Fruit fly (Drosophila melanogaster): ENCODE measurements around the gene CG45488.
"Not testable (repeated sequence)": the region's sequence is repeated elsewhere in the genome, so short reads cannot be mapped to it uniquely, and the experiment has no call there.

Gene CG45488

DNA sequence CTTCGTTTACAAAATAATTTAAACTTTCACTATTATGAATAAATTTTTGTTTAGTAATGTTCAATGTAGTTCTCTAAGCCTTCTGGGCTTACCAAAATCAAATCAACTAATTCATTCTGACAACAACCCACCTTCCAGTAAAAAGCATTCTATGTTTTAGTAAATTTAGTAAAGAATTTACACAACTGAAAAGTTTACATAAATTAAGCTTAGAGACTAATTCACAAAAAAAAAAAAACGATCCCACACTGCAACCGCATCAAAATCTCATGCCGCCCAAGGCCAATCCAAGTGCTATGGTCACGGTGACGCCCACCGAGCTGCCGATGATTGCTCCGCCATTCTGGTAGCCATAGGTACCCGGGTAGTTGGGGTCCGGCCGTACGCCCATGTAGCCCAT lies at the start of gene CG45488:
Gene CG45488 (minus strand): TSS at position 101 of the 400 bp plus-strand sequence.
- not testable (repeated sequence) for TF ChIP-seq pan (optimal IDR thresholded peaks at IDR 0.05); EcR (GFP tag; optimal IDR thresholded peaks at IDR 0.05); usp (GFP tag; optimal IDR thresholded peaks at IDR 0.05)

DNA sequence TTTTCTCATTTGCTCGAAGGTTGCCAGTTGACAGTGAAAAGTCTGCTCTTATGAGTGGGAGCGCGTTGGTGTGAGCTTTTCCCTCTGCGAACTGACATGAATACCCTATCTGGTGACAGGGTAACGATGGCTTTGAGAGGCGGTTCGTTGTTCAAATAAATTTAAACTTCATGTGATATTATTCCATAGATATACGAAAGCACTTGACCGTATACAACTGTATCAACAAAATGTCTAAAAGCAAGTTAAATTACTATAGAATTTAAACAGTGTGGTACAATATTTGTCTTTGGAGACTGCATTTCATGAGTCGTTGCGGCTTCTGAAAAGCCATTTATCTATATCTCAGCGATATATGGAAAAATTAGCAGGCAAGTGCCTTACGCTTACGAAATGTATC lies 44.0 kb upstream of the CG45488 start:
- TF ChIP-seq CG8478 (optimal IDR thresholded peaks at IDR 0.05), result no peak
- TF ChIP-seq pan (optimal IDR thresholded peaks at IDR 0.05), result no peak
- TF ChIP-seq usp (GFP tag; optimal IDR thresholded peaks at IDR 0.05), result no peak
- TF ChIP-seq Dll (optimal IDR thresholded peaks at IDR 0.05), result no peak
- no peak for TF ChIP-seq EcR (GFP tag; optimal IDR thresholded peaks at IDR 0.05)
- TF ChIP-seq psq (optimal IDR thresholded peaks at IDR 0.05), result no peak

DNA sequence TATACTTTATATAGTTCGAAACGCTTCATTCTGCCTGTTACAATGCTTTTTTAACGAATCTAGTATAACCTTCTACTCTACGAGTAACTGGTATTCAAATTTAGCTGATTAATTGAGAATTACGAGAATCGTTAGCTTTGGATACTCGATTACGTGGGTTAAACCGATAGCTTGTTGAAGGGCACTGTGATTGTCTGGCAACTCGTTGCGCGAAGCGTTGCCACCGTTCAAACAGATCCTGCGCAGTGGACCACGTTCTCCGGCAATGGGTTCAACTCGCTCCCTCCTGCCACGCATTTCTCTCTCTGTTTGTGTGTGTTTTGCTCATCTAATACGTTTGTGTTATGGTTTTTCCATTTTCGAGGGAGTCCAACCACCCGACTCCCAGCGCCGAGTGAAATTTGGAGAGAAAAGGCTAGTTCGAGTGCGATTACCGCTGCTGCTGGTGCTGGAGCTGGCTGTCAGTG lies 40.7 kb upstream of the CG45488 start, which contains the start of gene Nep3:
Gene Nep3 (plus strand): TSS at position 417 of the 467 bp plus-strand sequence.
- TF ChIP-seq CG8478 (optimal IDR thresholded peaks at IDR 0.05), result no peak
- TF ChIP-seq pan (optimal IDR thresholded peaks at IDR 0.05), result no peak
- TF ChIP-seq psq (optimal IDR thresholded peaks at IDR 0.05), result no peak
- TF ChIP-seq EcR (GFP tag; optimal IDR thresholded peaks at IDR 0.05), result no peak
- TF ChIP-seq Dll (optimal IDR thresholded peaks at IDR 0.05), result no peak
- no peak for TF ChIP-seq usp (GFP tag; optimal IDR thresholded peaks at IDR 0.05)

DNA sequence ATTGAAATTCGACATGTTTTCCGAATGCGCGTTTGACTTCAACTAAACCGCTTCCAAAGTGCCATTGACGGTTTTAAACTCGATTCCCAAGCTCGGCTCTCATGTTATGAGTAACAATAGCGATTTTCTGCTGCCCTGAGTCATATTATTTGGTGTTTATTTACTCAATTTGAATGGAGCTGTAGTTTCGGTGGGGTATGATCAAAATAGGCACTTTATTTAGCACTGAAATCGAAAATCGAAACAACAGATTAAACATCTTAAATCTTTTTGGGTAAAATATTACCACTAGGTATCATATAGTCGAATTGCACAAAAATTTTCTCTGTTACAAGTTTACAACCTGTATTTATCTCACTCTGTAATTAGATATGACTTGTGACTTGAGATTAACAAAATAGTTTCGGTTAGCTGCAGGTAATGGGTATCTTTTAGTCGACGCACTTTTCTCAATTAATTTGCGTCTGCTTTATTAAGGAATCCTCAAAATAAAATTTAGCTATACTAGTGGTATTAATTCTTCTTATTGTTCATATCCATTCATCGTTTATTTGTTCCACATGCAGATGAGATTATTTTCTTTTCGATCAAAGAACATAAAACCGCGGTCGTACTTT lies 39.2 kb upstream of the CG45488 start, which contains the start of gene CG12655:
Gene CG12655 (minus strand): TSS at position 51 of the 617 bp plus-strand sequence.
- no peak for TF ChIP-seq CG8478 (optimal IDR thresholded peaks at IDR 0.05)
- no peak for TF ChIP-seq usp (GFP tag; optimal IDR thresholded peaks at IDR 0.05)
- no peak for TF ChIP-seq psq (optimal IDR thresholded peaks at IDR 0.05)
- TF ChIP-seq EcR (GFP tag; optimal IDR thresholded peaks at IDR 0.05), result no peak
- TF ChIP-seq pan (optimal IDR thresholded peaks at IDR 0.05), result no peak
- TF ChIP-seq Dll (optimal IDR thresholded peaks at IDR 0.05), result no peak

DNA sequence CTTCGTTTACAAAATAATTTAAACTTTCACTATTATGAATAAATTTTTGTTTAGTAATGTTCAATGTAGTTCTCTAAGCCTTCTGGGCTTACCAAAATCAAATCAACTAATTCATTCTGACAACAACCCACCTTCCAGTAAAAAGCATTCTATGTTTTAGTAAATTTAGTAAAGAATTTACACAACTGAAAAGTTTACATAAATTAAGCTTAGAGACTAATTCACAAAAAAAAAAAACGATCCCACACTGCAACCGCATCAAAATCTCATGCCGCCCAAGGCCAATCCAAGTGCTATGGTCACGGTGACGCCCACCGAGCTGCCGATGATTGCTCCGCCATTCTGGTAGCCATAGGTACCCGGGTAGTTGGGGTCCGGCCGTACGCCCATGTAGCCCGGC lies 38.0 kb upstream of the CG45488 start, which contains the start of gene CG43784:
Gene CG43784 (minus strand): TSS at position 101 of the 400 bp plus-strand sequence.
- TF ChIP-seq CG8478 (optimal IDR thresholded peaks at IDR 0.05); EcR (GFP tag; optimal IDR thresholded peaks at IDR 0.05); Dll (optimal IDR thresholded peaks at IDR 0.05): not testable (repeated sequence)

DNA sequence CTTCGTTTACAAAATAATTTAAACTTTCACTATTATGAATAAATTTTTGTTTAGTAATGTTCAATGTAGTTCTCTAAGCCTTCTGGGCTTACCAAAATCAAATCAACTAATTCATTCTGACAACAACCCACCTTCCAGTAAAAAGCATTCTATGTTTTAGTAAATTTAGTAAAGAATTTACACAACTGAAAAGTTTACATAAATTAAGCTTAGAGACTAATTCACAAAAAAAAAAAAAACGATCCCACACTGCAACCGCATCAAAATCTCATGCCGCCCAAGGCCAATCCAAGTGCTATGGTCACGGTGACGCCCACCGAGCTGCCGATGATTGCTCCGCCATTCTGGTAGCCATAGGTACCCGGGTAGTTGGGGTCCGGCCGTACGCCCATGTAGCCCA lies 33.3 kb upstream of the CG45488 start, which contains the start of gene CG45494:
Gene CG45494 (minus strand): TSS at position 101 of the 400 bp plus-strand sequence.
- TF ChIP-seq usp (GFP tag; optimal IDR thresholded peaks at IDR 0.05); EcR (GFP tag; optimal IDR thresholded peaks at IDR 0.05); Dll (optimal IDR thresholded peaks at IDR 0.05): not testable (repeated sequence)

DNA sequence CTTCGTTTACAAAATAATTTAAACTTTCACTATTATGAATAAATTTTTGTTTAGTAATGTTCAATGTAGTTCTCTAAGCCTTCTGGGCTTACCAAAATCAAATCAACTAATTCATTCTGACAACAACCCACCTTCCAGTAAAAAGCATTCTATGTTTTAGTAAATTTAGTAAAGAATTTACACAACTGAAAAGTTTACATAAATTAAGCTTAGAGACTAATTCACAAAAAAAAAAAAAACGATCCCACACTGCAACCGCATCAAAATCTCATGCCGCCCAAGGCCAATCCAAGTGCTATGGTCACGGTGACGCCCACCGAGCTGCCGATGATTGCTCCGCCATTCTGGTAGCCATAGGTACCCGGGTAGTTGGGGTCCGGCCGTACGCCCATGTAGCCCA lies 28.5 kb upstream of the CG45488 start, which contains the start of gene CG45493:
Gene CG45493 (minus strand): TSS at position 101 of the 400 bp plus-strand sequence.
- TF ChIP-seq EcR (GFP tag; optimal IDR thresholded peaks at IDR 0.05); psq (optimal IDR thresholded peaks at IDR 0.05); pan (optimal IDR thresholded peaks at IDR 0.05): not testable (repeated sequence)

DNA sequence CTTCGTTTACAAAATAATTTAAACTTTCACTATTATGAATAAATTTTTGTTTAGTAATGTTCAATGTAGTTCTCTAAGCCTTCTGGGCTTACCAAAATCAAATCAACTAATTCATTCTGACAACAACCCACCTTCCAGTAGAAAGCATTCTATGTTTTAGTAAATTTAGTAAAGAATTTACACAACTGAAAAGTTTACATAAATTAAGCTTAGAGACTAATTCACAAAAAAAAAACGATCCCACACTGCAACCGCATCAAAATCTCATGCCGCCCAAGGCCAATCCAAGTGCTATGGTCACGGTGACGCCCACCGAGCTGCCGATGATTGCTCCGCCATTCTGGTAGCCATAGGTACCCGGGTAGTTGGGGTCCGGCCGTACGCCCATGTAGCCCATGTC lies 23.8 kb upstream of the CG45488 start, which contains the start of gene CG45492:
Gene CG45492 (minus strand): TSS at position 101 of the 400 bp plus-strand sequence.
- not testable (repeated sequence) for TF ChIP-seq EcR (GFP tag; optimal IDR thresholded peaks at IDR 0.05); Dll (optimal IDR thresholded peaks at IDR 0.05); pan (optimal IDR thresholded peaks at IDR 0.05)

DNA sequence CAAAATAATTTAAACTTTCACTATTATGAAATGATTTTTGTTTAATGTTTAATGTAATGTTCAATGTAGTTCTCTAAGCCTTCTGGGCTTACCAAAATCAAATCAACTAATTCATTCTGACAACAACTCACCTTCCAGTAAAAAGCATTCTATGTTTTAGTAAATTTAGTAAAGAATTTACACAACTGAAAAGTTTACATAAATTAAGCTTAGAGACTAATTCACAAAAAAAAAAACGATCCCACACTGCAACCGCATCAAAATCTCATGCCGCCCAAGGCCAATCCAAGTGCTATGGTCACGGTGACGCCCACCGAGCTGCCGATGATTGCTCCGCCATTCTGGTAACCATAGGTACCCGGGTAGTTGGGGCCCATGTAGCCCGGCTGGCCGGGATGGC lies 18.7 kb upstream of the CG45488 start, which contains the start of gene CG45491:
Gene CG45491 (minus strand): TSS at position 101 of the 400 bp plus-strand sequence.
- TF ChIP-seq Dll, pan, psq (optimal IDR thresholded peaks at IDR 0.05): not testable (repeated sequence)

DNA sequence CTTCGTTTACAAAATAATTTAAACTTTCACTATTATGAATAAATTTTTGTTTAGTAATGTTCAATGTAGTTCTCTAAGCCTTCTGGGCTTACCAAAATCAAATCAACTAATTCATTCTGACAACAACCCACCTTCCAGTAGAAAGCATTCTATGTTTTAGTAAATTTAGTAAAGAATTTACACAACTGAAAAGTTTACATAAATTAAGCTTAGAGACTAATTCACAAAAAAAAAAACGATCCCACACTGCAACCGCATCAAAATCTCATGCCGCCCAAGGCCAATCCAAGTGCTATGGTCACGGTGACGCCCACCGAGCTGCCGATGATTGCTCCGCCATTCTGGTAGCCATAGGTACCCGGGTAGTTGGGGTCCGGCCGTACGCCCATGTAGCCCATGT lies 14.0 kb upstream of the CG45488 start, which contains the start of gene CG45490:
Gene CG45490 (minus strand): TSS at position 101 of the 400 bp plus-strand sequence.
- not testable (repeated sequence) for TF ChIP-seq EcR (GFP tag; optimal IDR thresholded peaks at IDR 0.05); usp (GFP tag; optimal IDR thresholded peaks at IDR 0.05); psq (optimal IDR thresholded peaks at IDR 0.05)

DNA sequence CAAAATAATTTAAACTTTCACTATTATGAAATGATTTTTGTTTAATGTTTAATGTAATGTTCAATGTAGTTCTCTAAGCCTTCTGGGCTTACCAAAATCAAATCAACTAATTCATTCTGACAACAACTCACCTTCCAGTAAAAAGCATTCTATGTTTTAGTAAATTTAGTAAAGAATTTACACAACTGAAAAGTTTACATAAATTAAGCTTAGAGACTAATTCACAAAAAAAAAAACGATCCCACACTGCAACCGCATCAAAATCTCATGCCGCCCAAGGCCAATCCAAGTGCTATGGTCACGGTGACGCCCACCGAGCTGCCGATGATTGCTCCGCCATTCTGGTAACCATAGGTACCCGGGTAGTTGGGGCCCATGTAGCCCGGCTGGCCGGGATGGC lies 8.8 kb upstream of the CG45488 start, which contains the start of gene CG45489:
Gene CG45489 (minus strand): TSS at position 101 of the 400 bp plus-strand sequence.
- not testable (repeated sequence) for TF ChIP-seq Dll (optimal IDR thresholded peaks at IDR 0.05); usp (GFP tag; optimal IDR thresholded peaks at IDR 0.05); pan (optimal IDR thresholded peaks at IDR 0.05)

DNA sequence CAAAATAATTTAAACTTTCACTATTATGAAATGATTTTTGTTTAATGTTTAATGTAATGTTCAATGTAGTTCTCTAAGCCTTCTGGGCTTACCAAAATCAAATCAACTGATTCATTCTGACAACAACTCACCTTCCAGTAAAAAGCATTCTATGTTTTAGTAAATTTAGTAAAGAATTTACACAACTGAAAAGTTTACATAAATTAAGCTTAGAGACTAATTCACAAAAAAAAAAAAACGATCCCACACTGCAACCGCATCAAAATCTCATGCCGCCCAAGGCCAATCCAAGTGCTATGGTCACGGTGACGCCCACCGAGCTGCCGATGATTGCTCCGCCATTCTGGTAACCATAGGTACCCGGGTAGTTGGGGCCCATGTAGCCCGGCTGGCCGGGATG lies 5.1 kb downstream of the CG45488 start, which contains the start of gene CG45487:
Gene CG45487 (minus strand): TSS at position 101 of the 400 bp plus-strand sequence.
- not testable (repeated sequence) for TF ChIP-seq usp (GFP tag; optimal IDR thresholded peaks at IDR 0.05); Dll (optimal IDR thresholded peaks at IDR 0.05); pan (optimal IDR thresholded peaks at IDR 0.05)

DNA sequence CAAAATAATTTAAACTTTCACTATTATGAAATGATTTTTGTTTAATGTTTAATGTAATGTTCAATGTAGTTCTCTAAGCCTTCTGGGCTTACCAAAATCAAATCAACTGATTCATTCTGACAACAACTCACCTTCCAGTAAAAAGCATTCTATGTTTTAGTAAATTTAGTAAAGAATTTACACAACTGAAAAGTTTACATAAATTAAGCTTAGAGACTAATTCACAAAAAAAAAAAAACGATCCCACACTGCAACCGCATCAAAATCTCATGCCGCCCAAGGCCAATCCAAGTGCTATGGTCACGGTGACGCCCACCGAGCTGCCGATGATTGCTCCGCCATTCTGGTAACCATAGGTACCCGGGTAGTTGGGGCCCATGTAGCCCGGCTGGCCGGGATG lies 10.2 kb downstream of the CG45488 start, which contains the start of gene CG45486:
Gene CG45486 (minus strand): TSS at position 101 of the 400 bp plus-strand sequence.
- not testable (repeated sequence) for TF ChIP-seq EcR (GFP tag; optimal IDR thresholded peaks at IDR 0.05); CG8478 (optimal IDR thresholded peaks at IDR 0.05); psq (optimal IDR thresholded peaks at IDR 0.05)
